Fruit fly (Drosophila melanogaster): ENCODE measurements around the gene CG13255.

The CG13255 gene

dm6 chr3L:20798325-20798846 is 38.9 kb upstream of the CG13255 start, which contains the start of the genes CG3698 and tzn (continued):
- peak; percentile 98 for TF ChIP-seq MTF-1 (GFP tag; optimal IDR thresholded peaks at IDR 0.05; ENCODE audit: borderline replicate concordance)
- TF ChIP-seq crol (GFP tag; IDR thresholded peaks at IDR 0.05), result peak; percentile 54
- no peak for TF ChIP-seq eve (GFP tag; optimal IDR thresholded peaks at IDR 0.05)
- peak; percentile 87 for TF ChIP-seq CG15011 (GFP tag; optimal IDR thresholded peaks at IDR 0.05)
- TF ChIP-seq twi (tag; optimal IDR thresholded peaks at IDR 0.05), result peak; percentile 84
- peak; percentile 89 for TF ChIP-seq CG31224 (GFP tag; IDR thresholded peaks at IDR 0.05)
- peak; percentile 95 for TF ChIP-seq CG10654 (GFP tag; optimal IDR thresholded peaks at IDR 0.05)
- peak; percentile 70 for TF ChIP-seq fu2 (GFP tag; optimal IDR thresholded peaks at IDR 0.05)
- TF ChIP-seq CG2875 (GFP tag; optimal IDR thresholded peaks at IDR 0.05), result peak; percentile 96
- TF ChIP-seq CG11085 (GFP tag; IDR thresholded peaks at IDR 0.05), result peak; percentile 96
- TF ChIP-seq pum (GFP tag; optimal IDR thresholded peaks at IDR 0.05), result peak; percentile 66
- peak; percentile 96 for TF ChIP-seq zfh1 (GFP tag; IDR thresholded peaks at IDR 0.05)
- peak; percentile 81 for TF ChIP-seq Kr (GFP tag; optimal IDR thresholded peaks at IDR 0.05)
- TF ChIP-seq Rx (GFP tag; IDR thresholded peaks at IDR 0.05), result peak; percentile 94
- TF ChIP-seq CG13287 (GFP tag; IDR thresholded peaks at IDR 0.05; ENCODE audit: partially characterized antibody), result peak; percentile 43; the same call in 1 of the 2 replicates
- TF ChIP-seq CoRest (tag; optimal IDR thresholded peaks at IDR 0.05), result peak; percentile 89
- peak; percentile 95 for TF ChIP-seq CG34422 (GFP tag; IDR thresholded peaks at IDR 0.05)
- TF ChIP-seq CG2889 (GFP tag; IDR thresholded peaks at IDR 0.05), result peak; percentile 84
- no peak for TF ChIP-seq CG12769 (tag; optimal IDR thresholded peaks at IDR 0.05)
- peak; percentile 88 for TF ChIP-seq kni (GFP tag; optimal IDR thresholded peaks at IDR 0.05)
- peak; percentile 91 for TF ChIP-seq CG11247 (GFP tag; IDR thresholded peaks at IDR 0.05)
- TF ChIP-seq odd (GFP tag; optimal IDR thresholded peaks at IDR 0.05), result no peak
- peak; percentile 90 for TF ChIP-seq CG17802 (tag; optimal IDR thresholded peaks at IDR 0.05)
- TF ChIP-seq Hr3 (GFP tag; optimal IDR thresholded peaks at IDR 0.05), result peak; percentile 87
- peak; percentile 16 for TF ChIP-seq D (optimal IDR thresholded peaks at IDR 0.05)
- TF ChIP-seq D (GFP tag; optimal IDR thresholded peaks at IDR 0.05), result peak; percentile 94
- peak; percentile 54 for TF ChIP-seq tx (GFP tag; optimal IDR thresholded peaks at IDR 0.05)
- TF ChIP-seq CG2120 (GFP tag; optimal IDR thresholded peaks at IDR 0.05), result peak; percentile 63
- peak; percentile 91 for TF ChIP-seq CG14050 (GFP tag; IDR thresholded peaks at IDR 0.05)
- peak; percentile 85 for TF ChIP-seq slp2 (GFP tag; optimal IDR thresholded peaks at IDR 0.05)
- TF ChIP-seq CG14667 (GFP tag; IDR thresholded peaks at IDR 0.05), result peak; percentile 88
- TF ChIP-seq chn (GFP tag; optimal IDR thresholded peaks at IDR 0.05), result peak; percentile 87
- TF ChIP-seq CG3847 (GFP tag; IDR thresholded peaks at IDR 0.05), result peak; percentile 93
- peak; percentile 96 for TF ChIP-seq CG12659 (GFP tag; optimal IDR thresholded peaks at IDR 0.05)
- TF ChIP-seq Fer2 (tag; optimal IDR thresholded peaks at IDR 0.05), result peak; percentile 91
- peak; percentile 78; the same call in 1 of the 2 replicates for TF ChIP-seq CG17612 (GFP tag; IDR thresholded peaks at IDR 0.05)
- peak; percentile 83 for TF ChIP-seq shn (GFP tag; optimal IDR thresholded peaks at IDR 0.05)
- TF ChIP-seq CG3838 (GFP tag; optimal IDR thresholded peaks at IDR 0.05), result peak; percentile 82
- TF ChIP-seq Max (GFP tag; optimal IDR thresholded peaks at IDR 0.05), result peak; percentile 86
- TF ChIP-seq D19B (GFP tag; optimal IDR thresholded peaks at IDR 0.05), result peak; percentile 86
- peak; percentile 65 for TF ChIP-seq tup (GFP tag; optimal IDR thresholded peaks at IDR 0.05)
- TF ChIP-seq hkb (optimal IDR thresholded peaks at IDR 0.05), result no peak
- TF ChIP-seq hkb (GFP tag; IDR thresholded peaks at IDR 0.05), result peak; percentile 93
- no peak for TF ChIP-seq CG17568 (GFP tag; optimal IDR thresholded peaks at IDR 0.05)
- peak; percentile 90 for TF ChIP-seq trem (tag; optimal IDR thresholded peaks at IDR 0.05)
- TF ChIP-seq Optix (GFP tag; IDR thresholded peaks at IDR 0.05), result peak; percentile 90
- TF ChIP-seq MESR4 (GFP tag; optimal IDR thresholded peaks at IDR 0.05), result peak; percentile 64
- TF ChIP-seq wdn (GFP tag; IDR thresholded peaks at IDR 0.05), result peak; percentile 87
- TF ChIP-seq Six4 (GFP tag; optimal IDR thresholded peaks at IDR 0.05), result peak; percentile 96
- peak; percentile 73 for TF ChIP-seq CG12299 (tag; optimal IDR thresholded peaks at IDR 0.05)
- peak; percentile 98 for TF ChIP-seq lab (GFP tag; optimal IDR thresholded peaks at IDR 0.05)
- TF ChIP-seq br (optimal IDR thresholded peaks at IDR 0.05), result no peak

All from whole organism, embryonic.